Worm (Caenorhabditis elegans) whole organism, L4 larva: Measurements from ENCODE around the gene epg-3.

Source experiments
- attf-4 ChIP-seq: sonication (generic microtip); optimal IDR thresholded peaks from 3 replicates; lab custom pipeline; 2017; ENCODE audit warnings: missing biosample characterization, missing genetic modification characterization
- ceh-62 ChIP-seq: sonication (generic microtip); optimal IDR thresholded peaks from 2 replicates; lab custom pipeline; 2017; ENCODE audit warnings: missing biosample characterization, missing genetic modification characterization
- dmd-8 ChIP-seq: fragments of 200-800 bp; sonication (Bioruptor generic); IDR thresholded peaks from 2 replicates; pipeline ENCODE4 v1.3.6; 2022; ENCODE audit warnings: missing genetic modification characterization, missing compliant biosample characterization
- egl-43 ChIP-seq: fragments of 200-800 bp; sonication (Bioruptor generic); IDR thresholded peaks from 2 replicates; pipeline ENCODE4 v1.3.6; 2022; ENCODE audit warnings: missing genetic modification reagents, missing genetic modification characterization, missing compliant biosample characterization
- fkh-10 ChIP-seq: fragments of 150-350 bp; optimal IDR thresholded peaks from 2 replicates; lab custom pipeline; 2014; ENCODE audit warnings: missing biosample characterization, missing genetic modification reagents, missing genetic modification characterization
- jun-1 ChIP-seq: fragments of 150-350 bp; optimal IDR thresholded peaks from 2 replicates; lab custom pipeline; 2014; ENCODE audit warnings: missing biosample characterization, missing genetic modification reagents, missing genetic modification characterization
- mdl-1 ChIP-seq, 2 experiments: fragments of 150-350 bp in 1 of 2; sonication (generic microtip) in 1 of 2; optimal IDR thresholded peaks; 2 replicates each; lab custom pipeline; 2014 to 2017; ENCODE audit warnings: missing biosample characterization in 2 of 2, missing genetic modification characterization in 2 of 2
- mxl-3 ChIP-seq: fragments of 200-800 bp; sonication (Bioruptor generic); optimal IDR thresholded peaks from 2 replicates; lab custom pipeline; 2018; ENCODE audit warnings: mild to moderate bottlenecking, missing genetic modification characterization, missing compliant biosample characterization
- nhr-11 ChIP-seq: fragments of 150-350 bp; optimal IDR thresholded peaks from 2 replicates; lab custom pipeline; 2014; ENCODE audit warnings: missing biosample characterization, missing genetic modification characterization
- skn-1 ChIP-seq: fragments of 150-350 bp; optimal IDR thresholded peaks from 2 replicates; lab custom pipeline; 2014; ENCODE audit warnings: missing biosample characterization, missing genetic modification characterization
- unc-130 ChIP-seq: sonication (generic microtip); optimal IDR thresholded peaks from 2 replicates; lab custom pipeline; 2016; ENCODE audit warnings: missing genetic modification reagents, missing genetic modification characterization, missing compliant biosample characterization

ce11 chrIII:12931108-12931507 lies 3.4 kb upstream of the epg-3 start:
- TF ChIP-seq attf-4 (tag; lab: Kevin White, UChicago) (no peak), skn-1 (tag; lab: Kevin White, UChicago) (no peak), jun-1 (tag; lab: Kevin White, UChicago) (no peak), dmd-8 (GFP tag; lab: Robert Waterston, UW) (no peak), ceh-62 (tag; lab: Kevin White, UChicago) (no peak), fkh-10 (GFP tag; lab: Kevin White, UChicago) (no peak), mdl-1 (tag; optimal IDR thresholded peaks at IDR 0.05; lab: Kevin White, UChicago) (no peak), unc-130 (GFP tag; lab: Kevin White, UChicago) (no peak), nhr-11 (tag; lab: Kevin White, UChicago) (no peak), mxl-3 (no peak), egl-43 (GFP tag; lab: Robert Waterston, UW) (no peak)
